Worm (Caenorhabditis elegans): ENCODE results near the gene pssy-1.

The pssy-1 gene

DNA sequence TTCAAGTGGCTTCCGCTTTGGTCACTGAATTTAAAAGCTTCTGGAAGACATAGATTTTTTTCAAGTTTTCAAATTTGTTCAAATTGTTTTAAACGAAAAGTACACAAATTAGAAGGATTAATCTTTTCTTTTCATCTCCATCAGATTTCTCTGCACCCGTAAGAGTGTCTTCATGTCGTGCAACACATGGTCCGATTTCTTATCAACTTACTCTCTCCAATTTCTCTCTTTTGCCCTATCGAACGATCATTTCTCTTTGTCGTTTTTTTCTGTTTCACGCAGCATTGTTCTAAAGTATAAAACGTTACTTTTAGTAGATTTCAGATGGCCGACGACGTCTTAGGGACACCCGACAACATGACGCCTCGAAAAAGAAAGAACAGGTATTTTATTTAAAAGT lies at the start of gene pssy-1:
Gene pssy-1, plus strand, starts transcription at position 318 of the 400 bp plus-strand sequence.
- TF ChIP-seq lir-3 (tag; optimal IDR thresholded peaks at IDR 0.05; ENCODE audit: poor library complexity) (no peak), nhr-85 (tag) (peak; percentile 33), pqm-1 (tag; optimal IDR thresholded peaks at IDR 0.05) (no peak), unc-130 (tag; optimal IDR thresholded peaks at IDR 0.05) (peak; percentile 11), hpl-2 (GFP tag; optimal IDR thresholded peaks at IDR 0.05) (no peak), ceh-63 (GFP tag; optimal IDR thresholded peaks at IDR 0.05) (no peak), ztf-11 (tag; optimal IDR thresholded peaks at IDR 0.05) (no peak), efl-1 (optimal IDR thresholded peaks at IDR 0.05) (no peak), efl-1 (GFP tag; optimal IDR thresholded peaks at IDR 0.05 in 1 of 2) (peak in 1 of 2 experiments; percentile 38), sox-4 (tag; optimal IDR thresholded peaks at IDR 0.05) (no peak), nhr-71 (tag; optimal IDR thresholded peaks at IDR 0.05) (peak; percentile 25), elt-3 (tag; optimal IDR thresholded peaks at IDR 0.05) (peak in 1 of 6 experiments; percentile 26), blmp-1 (tag; optimal IDR thresholded peaks at IDR 0.05) (peak; percentile 68), nhr-20 (tag; optimal IDR thresholded peaks at IDR 0.05) (peak; percentile 50), irx-1 (tag; optimal IDR thresholded peaks at IDR 0.05) (no peak), mep-1 (tag; optimal IDR thresholded peaks at IDR 0.05) (no peak), dpl-1 (GFP tag; optimal IDR thresholded peaks at IDR 0.05) (no peak)

DNA sequence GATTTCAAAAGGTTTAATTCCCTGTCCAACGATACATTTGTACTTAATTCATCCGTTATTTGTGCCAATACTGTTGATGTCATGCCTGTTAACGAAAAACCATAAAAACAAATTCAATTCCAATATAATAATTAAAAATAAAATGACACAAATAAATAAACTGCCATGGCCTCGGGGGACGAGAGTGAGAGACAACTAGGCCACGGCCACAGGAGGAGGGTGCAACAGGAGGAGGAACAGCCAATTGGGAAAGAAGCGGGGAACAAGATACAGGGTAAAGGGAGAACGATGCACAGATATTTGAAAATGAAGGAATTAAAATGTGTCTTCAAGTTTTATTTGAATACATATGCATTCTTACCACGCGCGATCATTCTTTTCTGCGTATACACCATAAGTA lies 48.0 kb upstream of the pssy-1 start, which contains the start of gene F21G4.6:
Gene F21G4.6, minus strand, starts transcription at position 87 of the 400 bp plus-strand sequence.
- no peak for TF ChIP-seq nhr-47 (tag; optimal IDR thresholded peaks at IDR 0.05)
- TF ChIP-seq rnt-1 (tag; optimal IDR thresholded peaks at IDR 0.05) = peak; percentile 56

DNA sequence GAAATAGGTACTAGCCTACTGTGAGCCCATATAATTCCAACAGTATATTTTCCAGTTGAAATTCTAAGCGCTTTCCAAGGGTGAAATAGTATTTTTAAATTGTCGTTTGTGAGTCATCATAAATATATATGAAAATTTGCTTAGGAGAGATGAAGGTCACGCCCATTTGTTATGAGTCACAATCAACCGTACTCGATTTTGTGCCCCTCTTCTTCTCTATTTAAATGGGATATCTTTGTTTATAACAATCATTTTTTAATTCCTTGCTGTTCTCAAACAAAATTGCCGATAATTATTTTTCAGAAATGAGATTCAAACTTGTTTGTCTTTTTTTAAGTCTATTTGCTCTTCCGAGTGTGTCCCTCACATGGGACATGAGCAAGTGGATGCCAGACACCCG lies 46.4 kb upstream of the pssy-1 start, which contains the start of gene folr-1:
Gene folr-1, plus strand, starts transcription at position 301 of the 400 bp plus-strand sequence.
- no peak for TF ChIP-seq hpl-2 (GFP tag; optimal IDR thresholded peaks at IDR 0.05)
- TF ChIP-seq efl-1 (optimal IDR thresholded peaks at IDR 0.05) = no peak
- no peak for TF ChIP-seq efl-1 (GFP tag; optimal IDR thresholded peaks at IDR 0.05 in 1 of 2)
- TF ChIP-seq ceh-88 (GFP tag; IDR thresholded peaks at IDR 0.05) = no peak
- no peak for TF ChIP-seq swsn-7 (tag; optimal IDR thresholded peaks at IDR 0.05)
- TF ChIP-seq lir-3 (tag; optimal IDR thresholded peaks at IDR 0.05; ENCODE audit: poor library complexity) = no peak
- TF ChIP-seq snpc-4 (tag; optimal IDR thresholded peaks at IDR 0.05) = no peak
- TF ChIP-seq sox-4 (tag; optimal IDR thresholded peaks at IDR 0.05) = no peak
- no peak for TF ChIP-seq efl-3 (GFP tag; optimal IDR thresholded peaks at IDR 0.05)
- no peak for TF ChIP-seq dpl-1 (GFP tag; optimal IDR thresholded peaks at IDR 0.05)
- TF ChIP-seq dsc-1 (tag; optimal IDR thresholded peaks at IDR 0.05) = no peak
- no peak for TF ChIP-seq alr-1 (tag; optimal IDR thresholded peaks at IDR 0.05; ENCODE audit: borderline replicate concordance)
- no peak for TF ChIP-seq lin-39 (tag; optimal IDR thresholded peaks at IDR 0.05)
- TF ChIP-seq nhr-90 (tag; optimal IDR thresholded peaks at IDR 0.05; ENCODE audit: poor library complexity) = no peak
- TF ChIP-seq ceh-8 (GFP tag; optimal IDR thresholded peaks at IDR 0.05) = no peak
- TF ChIP-seq tbx-2 (tag; optimal IDR thresholded peaks at IDR 0.05) = no peak

DNA sequence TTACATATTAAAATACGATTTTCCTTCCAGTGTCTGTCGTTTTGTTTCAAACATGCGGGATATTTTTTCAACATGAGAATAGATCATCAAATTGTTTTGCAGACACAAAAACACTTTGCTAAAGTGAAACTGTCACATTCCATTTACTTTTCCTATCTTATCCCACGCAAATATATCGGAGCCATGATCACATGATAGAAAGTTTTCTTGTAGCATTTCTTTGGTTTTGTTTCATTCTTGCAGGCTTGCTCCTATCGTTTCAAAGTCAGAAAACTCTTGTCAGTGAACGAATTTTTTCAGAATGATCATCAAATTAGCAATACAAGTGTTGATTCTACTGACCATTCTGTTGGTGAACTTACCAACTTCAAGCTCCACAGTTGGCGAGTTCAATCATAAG lies 44.1 kb upstream of the pssy-1 start, which contains the start of gene C17G1.2:
Gene C17G1.2, plus strand, starts transcription at position 301 of the 400 bp plus-strand sequence.
- TF ChIP-seq nhr-85 (tag) (no peak), efl-1 (optimal IDR thresholded peaks at IDR 0.05) (no peak), efl-1 (GFP tag; optimal IDR thresholded peaks at IDR 0.05 in 1 of 2) (peak in 1 of 2 experiments; percentile 3)

DNA sequence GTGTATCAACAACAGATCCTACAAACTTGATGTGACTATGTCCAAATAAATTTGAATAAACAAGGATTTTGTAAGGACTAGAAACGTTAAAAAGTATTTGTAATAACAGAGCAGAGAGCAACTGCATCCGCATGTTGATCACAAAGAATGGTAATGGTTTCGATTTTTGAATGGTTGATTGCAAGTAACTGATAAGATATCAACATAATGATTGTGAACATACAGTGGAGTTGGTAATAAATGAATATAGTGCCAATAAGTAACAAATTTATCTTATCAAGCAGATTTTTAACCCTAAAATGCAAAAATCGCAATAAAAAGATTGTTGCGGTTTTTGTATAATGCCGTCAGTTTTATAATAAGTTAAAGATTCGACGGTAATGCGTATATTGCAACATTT lies 40.4 kb upstream of the pssy-1 start, which contains the start of gene ugt-23:
Gene ugt-23, minus strand, starts transcription at position 212 of the 400 bp plus-strand sequence.
- TF ChIP-seq efl-3 (GFP tag; optimal IDR thresholded peaks at IDR 0.05) = no peak
- TF ChIP-seq elt-2 (tag; optimal IDR thresholded peaks at IDR 0.05) = peak; percentile 45
- no peak for TF ChIP-seq rnt-1 (tag; optimal IDR thresholded peaks at IDR 0.05)

DNA sequence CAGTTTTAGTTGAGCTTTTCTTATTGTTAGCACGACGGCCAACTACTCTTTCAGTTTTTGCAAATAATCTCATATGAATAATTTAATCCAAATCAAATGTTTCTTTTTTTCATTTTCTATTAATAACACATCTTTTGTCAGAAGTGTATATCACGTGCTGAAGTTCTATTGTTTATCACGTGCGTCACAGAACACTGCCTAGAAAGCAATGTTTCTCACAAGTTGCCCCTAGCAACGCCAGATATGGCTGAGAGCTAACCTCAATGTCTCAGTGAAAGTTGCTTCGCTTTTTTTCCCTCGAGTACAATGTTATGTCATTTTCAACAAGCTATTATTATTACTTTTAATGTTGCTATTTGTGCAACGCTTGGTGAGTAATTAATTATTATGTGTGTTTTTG lies 37.4 kb upstream of the pssy-1 start:
- TF ChIP-seq nhr-77 (tag; optimal IDR thresholded peaks at IDR 0.05) (no peak), aha-1 (tag; optimal IDR thresholded peaks at IDR 0.05) (no peak), mep-1 (tag; optimal IDR thresholded peaks at IDR 0.05) (no peak), ceh-63 (GFP tag; optimal IDR thresholded peaks at IDR 0.05) (no peak), lin-35 (GFP tag; optimal IDR thresholded peaks at IDR 0.05) (no peak), hlh-4 (tag; optimal IDR thresholded peaks at IDR 0.05) (no peak), unc-130 (tag; optimal IDR thresholded peaks at IDR 0.05) (no peak), dsc-1 (tag; optimal IDR thresholded peaks at IDR 0.05) (peak; percentile 75), vab-15 (tag; optimal IDR thresholded peaks at IDR 0.05) (no peak), zip-4 (GFP tag; optimal IDR thresholded peaks at IDR 0.05) (no peak), tlp-1 (tag; optimal IDR thresholded peaks at IDR 0.05) (no peak), nhr-76 (tag; optimal IDR thresholded peaks at IDR 0.05) (no peak), nhr-11 (tag; optimal IDR thresholded peaks at IDR 0.05) (peak; percentile 10), snpc-4 (tag; optimal IDR thresholded peaks at IDR 0.05) (no peak), mef-2 (tag; optimal IDR thresholded peaks at IDR 0.05) (no peak), pax-3 (tag; optimal IDR thresholded peaks at IDR 0.05) (peak; percentile 65), ceh-8 (GFP tag; optimal IDR thresholded peaks at IDR 0.05) (peak; percentile 63), unc-98 (GFP tag; IDR thresholded peaks at IDR 0.05) (no peak)

Measured in whole organism, L1 larva.